Worm (Caenorhabditis elegans): ENCODE results near the gene K05B2.2.

K05B2.2 gene

DNA sequence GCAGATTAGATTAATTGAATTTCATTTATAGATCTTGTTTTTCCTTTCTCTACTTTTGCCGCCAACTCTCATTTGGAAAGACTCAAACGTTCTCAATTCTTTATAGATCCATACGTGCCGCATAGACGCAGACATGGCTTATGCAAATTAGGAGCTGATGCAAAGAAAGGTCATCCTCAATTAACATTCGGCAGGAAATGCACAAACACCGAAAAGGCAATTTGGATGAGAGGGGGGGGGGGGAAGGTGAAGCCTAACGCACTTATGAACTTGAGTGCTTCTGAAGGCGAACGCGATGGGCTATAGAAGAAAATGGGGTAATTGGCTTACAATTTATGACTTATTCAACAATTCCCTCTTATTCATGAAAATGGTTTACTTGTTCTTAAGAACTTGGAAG is 36.3 kb upstream of the K05B2.2 start:
- TF ChIP-seq hlh-1 (tag; optimal IDR thresholded peaks at IDR 0.05) = no peak
- TF ChIP-seq ham-2 (GFP tag; optimal IDR thresholded peaks at IDR 0.05) = peak; percentile 49
- TF ChIP-seq mep-1 (tag; optimal IDR thresholded peaks at IDR 0.05) = peak; percentile 18
- peak; percentile 34 for TF ChIP-seq mls-2 (tag; optimal IDR thresholded peaks at IDR 0.05)
- peak; percentile 96 for TF ChIP-seq ces-1 (GFP tag; optimal IDR thresholded peaks at IDR 0.05)

DNA sequence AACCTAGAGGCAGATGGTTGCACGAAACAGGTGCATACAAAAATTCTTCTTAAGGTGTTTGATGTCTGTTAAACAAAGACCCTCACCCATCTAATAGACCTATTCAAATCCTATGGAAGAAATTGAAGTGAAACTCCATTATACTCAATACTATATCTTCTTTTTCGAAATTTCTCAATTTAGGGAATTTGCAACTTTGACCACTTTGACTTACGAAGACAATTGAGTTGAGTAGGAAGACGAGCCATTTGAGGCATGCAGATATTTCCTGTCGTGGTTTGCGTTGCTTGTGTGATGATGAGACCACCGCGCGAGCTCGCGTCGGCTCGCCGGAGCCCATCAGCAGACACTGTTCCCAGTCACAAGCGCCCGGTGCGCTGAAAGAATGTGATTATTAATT is 35.2 kb upstream of the K05B2.2 start:
- TF ChIP-seq lsy-2 (tag; optimal IDR thresholded peaks at IDR 0.05) (no peak), ces-1 (GFP tag; optimal IDR thresholded peaks at IDR 0.05) (peak; percentile 91), lin-32 (GFP tag; optimal IDR thresholded peaks at IDR 0.05) (no peak), mls-2 (tag; optimal IDR thresholded peaks at IDR 0.05) (no peak), ceh-43 (GFP tag; optimal IDR thresholded peaks at IDR 0.05) (no peak), hlh-1 (tag; optimal IDR thresholded peaks at IDR 0.05) (no peak), flh-1 (GFP tag; optimal IDR thresholded peaks at IDR 0.05) (no peak), nhr-2 (tag; optimal IDR thresholded peaks at IDR 0.05) (no peak), elt-1 (tag; optimal IDR thresholded peaks at IDR 0.05; ENCODE audit: borderline replicate concordance, insufficient read depth) (no peak)

ce11 chrX:4872758-4873157 is 33.1 kb upstream of the K05B2.2 start:
- no peak for TF ChIP-seq mab-5 (tag; optimal IDR thresholded peaks at IDR 0.05)
- peak; percentile 51 for TF ChIP-seq ces-1 (GFP tag; optimal IDR thresholded peaks at IDR 0.05)

- no peak for TF ChIP-seq blmp-1 (tag; optimal IDR thresholded peaks at IDR 0.05)
- no peak for TF ChIP-seq ceh-43 (GFP tag; optimal IDR thresholded peaks at IDR 0.05)
- TF ChIP-seq nhr-28 (tag; optimal IDR thresholded peaks at IDR 0.05) = no peak
Measured at ce11 chrX:4875296-4875695, 30.6 kb upstream of the K05B2.2 start.

- TF ChIP-seq ceh-39 (tag; optimal IDR thresholded peaks at IDR 0.05) (no peak), nhr-28 (tag; optimal IDR thresholded peaks at IDR 0.05) (no peak), ham-2 (GFP tag; optimal IDR thresholded peaks at IDR 0.05) (no peak), snpc-4 (tag; optimal IDR thresholded peaks at IDR 0.05) (no peak), nhr-12 (tag; optimal IDR thresholded peaks at IDR 0.05) (no peak), blmp-1 (tag; optimal IDR thresholded peaks at IDR 0.05) (no peak), ces-1 (GFP tag; optimal IDR thresholded peaks at IDR 0.05) (no peak), lsy-2 (tag; optimal IDR thresholded peaks at IDR 0.05) (no peak), nhr-76 (tag; optimal IDR thresholded peaks at IDR 0.05) (no peak), sem-2 (GFP tag; optimal IDR thresholded peaks at IDR 0.05) (no peak), unc-120 (tag; optimal IDR thresholded peaks at IDR 0.05; ENCODE audit: poor library complexity, severe bottlenecking) (no peak), mls-2 (tag; optimal IDR thresholded peaks at IDR 0.05) (no peak), mep-1 (tag; optimal IDR thresholded peaks at IDR 0.05) (no peak), pha-4 (tag; optimal IDR thresholded peaks at IDR 0.05) (no peak), drap-1 (GFP tag; optimal IDR thresholded peaks at IDR 0.05) (no peak)
Measured at ce11 chrX:4876904-4877303, 29.0 kb upstream of the K05B2.2 start, which contains the start of gene tsp-14. TSS of gene tsp-14 (minus strand) at chrX:4876965.

- no peak for TF ChIP-seq ceh-39 (tag; optimal IDR thresholded peaks at IDR 0.05)
- no peak for TF ChIP-seq sem-2 (GFP tag; optimal IDR thresholded peaks at IDR 0.05)
- TF ChIP-seq unc-39 (tag; optimal IDR thresholded peaks at IDR 0.05) = no peak
- TF ChIP-seq M03D4.4 (tag; optimal IDR thresholded peaks at IDR 0.05) = no peak
- no peak for TF ChIP-seq unc-62 (GFP tag; optimal IDR thresholded peaks at IDR 0.05)
- no peak for TF ChIP-seq snpc-4 (tag; optimal IDR thresholded peaks at IDR 0.05)
- no peak for TF ChIP-seq hlh-1 (tag; optimal IDR thresholded peaks at IDR 0.05)
- no peak for TF ChIP-seq cnd-1 (tag; optimal IDR thresholded peaks at IDR 0.05)
- no peak for TF ChIP-seq sptf-1 (tag; optimal IDR thresholded peaks at IDR 0.05)
- TF ChIP-seq mep-1 (tag; optimal IDR thresholded peaks at IDR 0.05) = no peak
- no peak for TF ChIP-seq ceh-83 (GFP tag; optimal IDR thresholded peaks at IDR 0.05)
- no peak for TF ChIP-seq blmp-1 (tag; optimal IDR thresholded peaks at IDR 0.05)
- no peak for TF ChIP-seq lsy-2 (tag; optimal IDR thresholded peaks at IDR 0.05)
- TF ChIP-seq ztf-11 (tag; optimal IDR thresholded peaks at IDR 0.05) = no peak
- no peak for TF ChIP-seq ces-1 (GFP tag; optimal IDR thresholded peaks at IDR 0.05)
- TF ChIP-seq nhr-12 (tag; optimal IDR thresholded peaks at IDR 0.05) = no peak
- no peak for TF ChIP-seq nhr-2 (tag; optimal IDR thresholded peaks at IDR 0.05)
- TF ChIP-seq nhr-237 (tag; optimal IDR thresholded peaks at IDR 0.05) = no peak
- no peak for TF ChIP-seq bed-3 (GFP tag; optimal IDR thresholded peaks at IDR 0.05)
- TF ChIP-seq lin-32 (GFP tag; optimal IDR thresholded peaks at IDR 0.05) = no peak
Measured at ce11 chrX:4879998-4880397, 25.9 kb upstream of the K05B2.2 start.
